Fruit fly (Drosophila melanogaster): ENCODE results near the gene CG17196.

DNA sequence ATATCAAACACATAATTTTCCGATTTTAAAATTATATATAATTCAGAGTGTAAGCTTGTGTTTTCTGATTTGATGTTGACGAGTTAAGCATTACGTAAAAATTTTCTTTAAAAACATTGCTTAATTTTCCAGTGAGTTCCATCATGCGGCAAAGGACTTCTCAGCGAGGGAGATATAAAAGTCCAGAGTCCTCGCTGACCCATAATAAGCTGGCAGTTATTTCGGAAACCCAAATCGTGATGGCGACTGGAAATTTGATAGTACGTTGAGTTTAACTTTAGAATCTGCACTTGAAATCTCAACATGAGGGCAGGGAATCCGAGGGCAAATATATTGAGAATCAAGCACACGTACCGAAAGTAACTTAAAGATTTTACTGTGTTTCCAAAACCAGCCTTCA lies 768 bp downstream of the CG17196 start, which contains the start of the genes CG17197 and CG17198:
- TF ChIP-seq CG14711 (tag; optimal IDR thresholded peaks at IDR 0.05) (no peak), Mnt (GFP tag; optimal IDR thresholded peaks at IDR 0.05) (no peak), kay (GFP tag; ENCODE audit: borderline replicate concordance) (no peak)

Data from whole organism, adult.